Worm (Caenorhabditis elegans): ENCODE results near the gene C16C8.4.

C16C8.4 gene

ce11 chrII:3440641-3440926 is 3.6 kb downstream of the C16C8.4 start, which contains the start of gene C16C8.17:
Gene C16C8.17 (plus strand): TSS chrII:3440827.
- no peak for TF ChIP-seq fax-1 (tag; optimal IDR thresholded peaks at IDR 0.05)
- no peak for TF ChIP-seq ets-4 (tag; optimal IDR thresholded peaks at IDR 0.05)
- no peak for TF ChIP-seq dve-1 (tag; optimal IDR thresholded peaks at IDR 0.05)
- no peak for TF ChIP-seq elt-2 (tag; optimal IDR thresholded peaks at IDR 0.05)

ce11 chrII:3439842-3440640 is 4.1 kb downstream of the C16C8.4 start:
- TF ChIP-seq elt-2 (tag; optimal IDR thresholded peaks at IDR 0.05) (peak; percentile 39), hlh-15 (tag; optimal IDR thresholded peaks at IDR 0.05) (no peak)

ce11 chrII:3439244-3439698 is 4.9 kb downstream of the C16C8.4 start:
- TF ChIP-seq odd-2 (tag; optimal IDR thresholded peaks at IDR 0.05): no peak
- TF ChIP-seq sox-2 (GFP tag; IDR thresholded peaks at IDR 0.05): no peak
- TF ChIP-seq ref-2 (tag; optimal IDR thresholded peaks at IDR 0.05): no peak
- TF ChIP-seq dve-1 (tag; optimal IDR thresholded peaks at IDR 0.05): peak; percentile 30
- peak; percentile 56 for TF ChIP-seq pha-2 (tag; optimal IDR thresholded peaks at IDR 0.05)
- peak; percentile 44 for TF ChIP-seq sdc-2 (tag; optimal IDR thresholded peaks at IDR 0.05)
- TF ChIP-seq pag-3 (tag; optimal IDR thresholded peaks at IDR 0.05; ENCODE audit: borderline replicate concordance): no peak
- TF ChIP-seq K09A11.1 (tag; optimal IDR thresholded peaks at IDR 0.05; ENCODE audit: insufficient read depth): no peak
- TF ChIP-seq dmd-4 (tag; optimal IDR thresholded peaks at IDR 0.05; ENCODE audit: borderline replicate concordance): peak; percentile 31
- TF ChIP-seq unc-3 (GFP tag; conservative IDR thresholded peaks at IDR 0.05): peak; percentile 56; the same call in 1 of the 2 replicates
- no peak for TF ChIP-seq unc-3 (tag; optimal IDR thresholded peaks at IDR 0.05)
- peak; percentile 16 for TF ChIP-seq ceh-19 (GFP tag; optimal IDR thresholded peaks at IDR 0.05)
- TF ChIP-seq ceh-31 (tag; optimal IDR thresholded peaks at IDR 0.05): no peak
- peak; percentile 40 for TF ChIP-seq ceh-2 (tag; optimal IDR thresholded peaks at IDR 0.05)
- peak; percentile 15 for TF ChIP-seq lin-11 (tag; optimal IDR thresholded peaks at IDR 0.05)
- TF ChIP-seq ceh-9 (tag; optimal IDR thresholded peaks at IDR 0.05): peak; percentile 7
- no peak for TF ChIP-seq rnt-1 (tag; optimal IDR thresholded peaks at IDR 0.05)
- TF ChIP-seq unc-55 (GFP tag; optimal IDR thresholded peaks at IDR 0.05): no peak
- no peak for TF ChIP-seq hlh-30 (tag; optimal IDR thresholded peaks at IDR 0.05; ENCODE audit: insufficient read depth)
- peak; percentile 19 for TF ChIP-seq madf-2 (tag; optimal IDR thresholded peaks at IDR 0.05)
- TF ChIP-seq gmeb-2 (tag; optimal IDR thresholded peaks at IDR 0.05): peak; percentile 59
- peak; percentile 12 for TF ChIP-seq C08G9.2 (tag; optimal IDR thresholded peaks at IDR 0.05)
- peak; percentile 47 for TF ChIP-seq ceh-14 (tag; optimal IDR thresholded peaks at IDR 0.05)
- TF ChIP-seq pros-1 (tag; optimal IDR thresholded peaks at IDR 0.05): no peak
- TF ChIP-seq fax-1 (tag; optimal IDR thresholded peaks at IDR 0.05): peak; percentile 24
- TF ChIP-seq F13H6.1 (tag; optimal IDR thresholded peaks at IDR 0.05): no peak
- no peak for TF ChIP-seq ahr-1 (tag; optimal IDR thresholded peaks at IDR 0.05)
- peak; percentile 97 for TF ChIP-seq elt-2 (tag; optimal IDR thresholded peaks at IDR 0.05)
- 0 out of 2 replicates have a peak, but pooled peaks have one; percentile 51 for TF ChIP-seq ceh-45 (GFP tag; IDR thresholded peaks at IDR 0.05)
- peak; percentile 62 for TF ChIP-seq sox-4 (tag; optimal IDR thresholded peaks at IDR 0.05)
- peak; percentile 29 for TF ChIP-seq pat-9 (tag; optimal IDR thresholded peaks at IDR 0.05)
- no peak for TF ChIP-seq ceh-24 (tag; optimal IDR thresholded peaks at IDR 0.05)
- peak; percentile 63 for TF ChIP-seq hlh-6 (tag; optimal IDR thresholded peaks at IDR 0.05)
- peak; percentile 20 for TF ChIP-seq hlh-15 (tag; optimal IDR thresholded peaks at IDR 0.05)
- peak; percentile 42 for TF ChIP-seq Y22D7AL.16 (tag; optimal IDR thresholded peaks at IDR 0.05)
- TF ChIP-seq tbx-2 (tag; optimal IDR thresholded peaks at IDR 0.05): peak; percentile 8
- TF ChIP-seq ceh-18 (tag; optimal IDR thresholded peaks at IDR 0.05): no peak
- peak; percentile 63 for TF ChIP-seq che-1 (tag; optimal IDR thresholded peaks at IDR 0.05)
- no peak for TF ChIP-seq nhr-232 (tag; optimal IDR thresholded peaks at IDR 0.05)
- TF ChIP-seq T23F11.4 (GFP tag; optimal IDR thresholded peaks at IDR 0.05): peak; percentile 26
- peak; percentile 48 for TF ChIP-seq hlh-13 (GFP tag; optimal IDR thresholded peaks at IDR 0.05)
- peak; percentile 64 for TF ChIP-seq ceh-6 (GFP tag; optimal IDR thresholded peaks at IDR 0.05)
- TF ChIP-seq C38D4.7 (GFP tag; optimal IDR thresholded peaks at IDR 0.05): peak; percentile 57

Data from whole organism, late embryonic.